Worm (Caenorhabditis elegans): ENCODE measurements around the gene K07E8.7.

- TF ChIP-seq lim-6 (tag; optimal IDR thresholded peaks at IDR 0.05) (no peak), madf-2 (tag; optimal IDR thresholded peaks at IDR 0.05) (no peak), ceh-30 (tag; optimal IDR thresholded peaks at IDR 0.05) (no peak)
Measured at ce11 chrII:643733-644132, 6.4 kb downstream of the K07E8.7 start.

All from whole organism, late embryonic.